Worm (Caenorhabditis elegans) whole organism, young adult: ENCODE results near the gene smim-14.
A peak's percentile ranks its signal among the peaks of the same experiment; 100 is the strongest.

Experiments
- D2030.7 ChIP-seq: fragments of 200-800 bp; sonication (Bioruptor generic); IDR thresholded peaks from 2 replicates; pipeline ENCODE4 v1.3.6; 2022; ENCODE audit warnings: missing genetic modification reagents, missing genetic modification characterization, missing compliant biosample characterization
- F39B2.1 ChIP-seq: fragments of 200-800 bp; sonication (Bioruptor generic); IDR thresholded peaks from 2 replicates; pipeline ENCODE4 v1.3.6; 2022; ENCODE audit warnings: missing genetic modification reagents, missing genetic modification characterization, missing compliant biosample characterization
- F49E8.2 ChIP-seq: sonication (generic microtip); optimal IDR thresholded peaks from 3 replicates; lab custom pipeline; 2017; ENCODE audit warnings: missing genetic modification characterization, mild to moderate bottlenecking, missing compliant biosample characterization, antibody characterized with exemption, moderate library complexity; ENCODE audit not compliant: insufficient read depth
- F52B5.7 ChIP-seq: sonication (generic microtip); optimal IDR thresholded peaks from 2 replicates; lab custom pipeline; 2016; ENCODE audit warnings: mild to moderate bottlenecking, missing genetic modification characterization, missing compliant biosample characterization
- K11D2.4 ChIP-seq: fragments of 200-800 bp; sonication (Bioruptor generic); IDR thresholded peaks from 2 replicates; pipeline ENCODE4 v1.3.6; 2022; ENCODE audit warnings: missing genetic modification reagents, missing genetic modification characterization, missing compliant biosample characterization
- Y53G8AR.9 ChIP-seq: fragments of 200-800 bp; sonication (Bioruptor generic); conservative IDR thresholded peaks from 2 replicates; pipeline ENCODE4 v1.3.6; 2022; ENCODE audit warnings: missing genetic modification reagents, missing genetic modification characterization, missing compliant biosample characterization
- Y56A3A.18 ChIP-seq: fragments of 200-800 bp; sonication (Bioruptor generic); IDR thresholded peaks from 2 replicates; pipeline ENCODE4 v1.3.6; 2022; ENCODE audit warnings: missing genetic modification reagents, missing genetic modification characterization, missing compliant biosample characterization
- Y67H2A.10 ChIP-seq: fragments of 200-800 bp; sonication (Bioruptor generic); conservative IDR thresholded peaks from 2 replicates; pipeline ENCODE4 v1.3.6; 2022; ENCODE audit warnings: missing genetic modification reagents, missing genetic modification characterization, missing compliant biosample characterization
- ZK185.1 ChIP-seq: sonication (generic microtip); optimal IDR thresholded peaks from 2 replicates; lab custom pipeline; 2016; ENCODE audit warnings: mild to moderate bottlenecking, missing genetic modification characterization, missing compliant biosample characterization; ENCODE audit not compliant: poor library complexity, severe bottlenecking
- akir-1 ChIP-seq: fragments of 200-800 bp; sonication (Bioruptor generic); optimal IDR thresholded peaks from 2 replicates; lab custom pipeline; 2018; ENCODE audit warnings: mild to moderate bottlenecking, missing genetic modification characterization, moderate library complexity, missing compliant biosample characterization
- ama-1 ChIP-seq, 3 experiments: fragments of 150-350 bp in 1 of 3; sonication (generic microtip) in 2 of 3; optimal IDR thresholded peaks; 2 replicates each; lab custom pipeline; 2014 to 2018; ENCODE audit warnings: missing biosample characterization in 2 of 3, missing genetic modification characterization in 2 of 3, missing genetic modification reagents in 2 of 3
- attf-5 ChIP-seq: fragments of 200-800 bp; sonication (Bioruptor generic); optimal IDR thresholded peaks from 2 replicates; lab custom pipeline; 2018; ENCODE audit warnings: mild to moderate bottlenecking, missing genetic modification characterization, missing compliant biosample characterization
- cebp-1 ChIP-seq, 2 experiments: fragments of 200-800 bp in 1 of 2; sonication (Bioruptor generic) in 1 of 2; sonication (generic microtip) in 1 of 2; IDR thresholded peaks in 1 of 2; optimal IDR thresholded peaks in 1 of 2; 2 replicates each; pipeline versions ENCODE4 v1.3.6 to Lab custom; 2017 to 2022; ENCODE audit warnings: missing compliant biosample characterization in 2 of 2, missing genetic modification characterization in 2 of 2, mild to moderate bottlenecking in 1 of 2, missing genetic modification reagents in 1 of 2, moderate library complexity in 1 of 2
- ceh-100 ChIP-seq: fragments of 200-800 bp; sonication (Bioruptor generic); IDR thresholded peaks from 2 replicates; pipeline ENCODE4 v1.3.6; 2022; ENCODE audit warnings: missing genetic modification reagents, missing genetic modification characterization, missing compliant biosample characterization
- ceh-27 ChIP-seq: fragments of 200-800 bp; sonication (Bioruptor generic); optimal IDR thresholded peaks from 2 replicates; lab custom pipeline; 2018; ENCODE audit warnings: mild to moderate bottlenecking, missing genetic modification characterization, moderate library complexity, missing compliant biosample characterization
- ceh-40 ChIP-seq: fragments of 200-800 bp; sonication (Bioruptor generic); IDR thresholded peaks from 2 replicates; pipeline ENCODE4 v1.3.6; 2022; ENCODE audit warnings: missing genetic modification characterization, missing compliant biosample characterization
- ceh-58 ChIP-seq: fragments of 200-800 bp; sonication (Bioruptor generic); IDR thresholded peaks from 2 replicates; pipeline ENCODE4 v1.3.6; 2022; ENCODE audit warnings: missing genetic modification characterization, missing compliant biosample characterization
- dox-1 ChIP-seq: fragments of 200-800 bp; sonication (Bioruptor generic); IDR thresholded peaks from 2 replicates; pipeline ENCODE4 v1.3.6; 2022; ENCODE audit warnings: missing genetic modification reagents, missing genetic modification characterization, missing compliant biosample characterization
- dpff-1 ChIP-seq: sonication (generic microtip); optimal IDR thresholded peaks from 2 replicates; lab custom pipeline; 2017; ENCODE audit warnings: mild to moderate bottlenecking, missing genetic modification characterization, missing compliant biosample characterization
- efl-1 ChIP-seq: fragments of 150-350 bp; optimal IDR thresholded peaks from 2 replicates; lab custom pipeline; 2014; ENCODE audit warnings: missing biosample characterization, missing genetic modification reagents, missing genetic modification characterization
- egl-18 ChIP-seq: fragments of 200-800 bp; sonication (Bioruptor generic); IDR thresholded peaks from 2 replicates; pipeline ENCODE4 v1.3.6; 2022; ENCODE audit warnings: missing genetic modification reagents, missing genetic modification characterization, missing compliant biosample characterization
- egrh-3 ChIP-seq: fragments of 200-800 bp; sonication (Bioruptor generic); IDR thresholded peaks from 2 replicates; pipeline ENCODE4 v1.3.6; 2022; ENCODE audit warnings: missing genetic modification reagents, missing genetic modification characterization, missing compliant biosample characterization
- him-1 ChIP-seq: sonication (generic microtip); optimal IDR thresholded peaks from 2 replicates; lab custom pipeline; 2016; ENCODE audit warnings: missing genotype, missing genetic modification reagents, missing genetic modification characterization, missing compliant biosample characterization
- hmg-1.2 ChIP-seq: fragments of 200-800 bp; sonication (Bioruptor generic); IDR thresholded peaks from 2 replicates; pipeline ENCODE4 v1.3.6; 2022; ENCODE audit warnings: missing genetic modification reagents, missing genetic modification characterization, missing compliant biosample characterization
- hmg-20 ChIP-seq: fragments of 200-800 bp; sonication (Bioruptor generic); IDR thresholded peaks from 2 replicates; pipeline ENCODE4 v1.3.6; 2022; ENCODE audit warnings: missing genetic modification reagents, missing genetic modification characterization, missing compliant biosample characterization
- hrde-1 ChIP-seq: sonication (generic microtip); optimal IDR thresholded peaks from 2 replicates; lab custom pipeline; 2016; ENCODE audit warnings: missing genetic modification characterization, mild to moderate bottlenecking, missing compliant biosample characterization, moderate library complexity, missing genotype, missing genetic modification reagents, borderline replicate concordance
- hsf-1 ChIP-seq: fragments of 200-800 bp; sonication (Bioruptor generic); IDR thresholded peaks from 2 replicates; pipeline ENCODE4 v1.3.6; 2022; ENCODE audit warnings: missing genetic modification reagents, missing genetic modification characterization, missing compliant biosample characterization
- let-526 ChIP-seq: fragments of 200-800 bp; sonication (Bioruptor generic); IDR thresholded peaks from 2 replicates; pipeline ENCODE4 v1.3.6; 2022; ENCODE audit warnings: missing genetic modification reagents, missing genetic modification characterization, missing compliant biosample characterization
- lin-35 ChIP-seq, 3 experiments: fragments of 150-350 bp in 2 of 3; sonication (generic microtip) in 1 of 3; optimal IDR thresholded peaks; 2 replicates each; lab custom pipeline; 2014 to 2018; ENCODE audit warnings: missing biosample characterization in 3 of 3, missing genetic modification characterization in 3 of 3, missing genetic modification reagents in 3 of 3
- lin-40 ChIP-seq: sonication (generic microtip); optimal IDR thresholded peaks from 2 replicates; lab custom pipeline; 2016; ENCODE audit warnings: missing genetic modification characterization, mild to moderate bottlenecking, missing compliant biosample characterization, missing genotype, missing genetic modification reagents
- lin-54 ChIP-seq: fragments of 200-800 bp; sonication (Bioruptor generic); optimal IDR thresholded peaks from 2 replicates; lab custom pipeline; 2018; ENCODE audit warnings: mild to moderate bottlenecking, missing genetic modification characterization, missing compliant biosample characterization
- madf-10 ChIP-seq: sonication (generic microtip); optimal IDR thresholded peaks from 2 replicates; lab custom pipeline; 2016; ENCODE audit warnings: mild to moderate bottlenecking, missing genetic modification characterization, missing compliant biosample characterization
- madf-6 ChIP-seq: fragments of 200-800 bp; sonication (Bioruptor generic); IDR thresholded peaks from 2 replicates; pipeline ENCODE4 v1.3.6; 2022; ENCODE audit warnings: missing genetic modification reagents, missing genetic modification characterization, missing compliant biosample characterization
- madf-8 ChIP-seq: fragments of 200-800 bp; sonication (Bioruptor generic); conservative IDR thresholded peaks from 2 replicates; pipeline ENCODE4 v1.3.6; 2022; ENCODE audit warnings: missing genetic modification reagents, missing genetic modification characterization, missing compliant biosample characterization
- mes-4 ChIP-seq: sonication (generic microtip); optimal IDR thresholded peaks from 2 replicates; lab custom pipeline; 2016; ENCODE audit warnings: missing genotype, missing genetic modification characterization, missing compliant biosample characterization
- nfya-1 ChIP-seq: sonication (generic microtip); optimal IDR thresholded peaks from 2 replicates; lab custom pipeline; 2017; ENCODE audit warnings: antibody characterized with exemption, missing compliant biosample characterization, missing genetic modification characterization, borderline replicate concordance; ENCODE audit not compliant: insufficient read depth
- nhr-179 ChIP-seq: sonication (generic microtip); optimal IDR thresholded peaks from 2 replicates; lab custom pipeline; 2016; ENCODE audit warnings: mild to moderate bottlenecking, missing genetic modification characterization, missing compliant biosample characterization
- nhr-80 ChIP-seq: sonication (generic microtip); optimal IDR thresholded peaks from 2 replicates; lab custom pipeline; 2016; ENCODE audit warnings: missing genetic modification characterization, missing compliant biosample characterization
- pbrm-1 ChIP-seq: fragments of 200-800 bp; sonication (Bioruptor generic); IDR thresholded peaks from 2 replicates; pipeline ENCODE4 v1.3.6; 2022; ENCODE audit warnings: missing genetic modification reagents, missing genetic modification characterization, missing compliant biosample characterization
- rcor-1 ChIP-seq: fragments of 200-800 bp; sonication (Bioruptor generic); IDR thresholded peaks from 2 replicates; pipeline ENCODE4 v1.3.6; 2022; ENCODE audit warnings: missing genetic modification reagents, missing genetic modification characterization, missing compliant biosample characterization
- snpc-3.4 ChIP-seq: sonication (generic microtip); optimal IDR thresholded peaks from 2 replicates; lab custom pipeline; 2017; ENCODE audit warnings: missing genetic modification characterization, mild to moderate bottlenecking, missing compliant biosample characterization, antibody characterized with exemption, moderate library complexity, missing genotype, missing genetic modification reagents
- tbx-9 ChIP-seq: sonication (generic microtip); optimal IDR thresholded peaks from 2 replicates; lab custom pipeline; 2016; ENCODE audit warnings: borderline replicate concordance, missing genetic modification characterization, inconsistent platforms, missing compliant biosample characterization
- xnd-1 ChIP-seq: sonication (generic microtip); optimal IDR thresholded peaks from 2 replicates; lab custom pipeline; 2016; ENCODE audit warnings: missing genotype, missing genetic modification reagents, missing genetic modification characterization, missing compliant biosample characterization

The smim-14 gene

DNA sequence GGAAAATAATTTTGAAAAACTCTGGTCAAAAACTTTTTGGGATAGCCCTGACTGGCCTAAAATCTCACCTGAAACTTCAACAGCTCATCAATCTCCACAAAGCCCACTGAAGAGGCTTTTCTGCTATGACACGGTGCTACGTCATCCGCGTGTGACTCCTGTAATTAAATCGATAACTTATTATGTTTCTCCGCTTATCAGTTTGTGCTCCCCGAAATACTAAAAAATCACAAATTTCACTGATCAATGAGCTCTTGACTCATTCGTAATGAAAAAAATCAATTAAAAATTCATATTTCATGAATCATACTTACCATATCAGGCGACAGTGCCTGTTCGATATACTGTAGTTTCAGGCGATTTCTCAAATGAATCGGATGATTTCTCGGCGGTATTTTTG lies 5.5 kb upstream of the smim-14 start:
- no peak for TF ChIP-seq rcor-1 (GFP tag; lab: Robert Waterston, UW)
- TF ChIP-seq lin-54: no peak
- no peak for TF ChIP-seq ceh-40 (GFP tag; lab: Robert Waterston, UW)

DNA sequence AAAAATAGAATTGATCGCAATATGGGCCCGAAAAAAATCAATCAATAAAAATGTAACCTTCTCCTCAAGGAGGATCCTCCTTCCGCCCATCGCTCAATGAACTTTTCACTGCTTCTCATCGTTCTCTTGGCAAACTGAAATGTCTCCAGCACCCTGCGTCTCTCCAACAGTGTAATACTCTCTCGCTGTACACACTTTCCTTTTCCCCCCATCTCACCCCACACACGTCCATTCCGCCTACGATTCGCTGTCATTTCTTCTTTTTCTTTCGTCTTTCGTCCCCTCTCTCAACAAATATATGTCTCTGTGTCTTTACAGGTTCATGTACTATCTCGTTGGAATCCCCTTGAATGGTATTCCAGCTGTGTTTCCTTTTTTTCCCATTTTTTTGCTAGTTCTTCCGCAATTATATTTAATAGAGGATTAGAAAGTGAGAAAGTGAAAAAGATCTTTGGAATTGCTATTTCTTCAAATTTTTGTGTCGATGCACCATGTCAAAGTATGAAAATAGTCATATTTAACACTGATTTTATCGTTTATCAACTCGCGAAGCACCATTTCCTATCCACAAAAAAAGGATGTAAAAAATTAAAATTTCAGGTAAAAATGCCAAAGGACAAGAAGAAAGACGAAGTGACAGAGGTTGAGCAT lies 2.0 kb upstream of the smim-14 start, which contains the start of gene rsu-1:
Gene rsu-1, plus strand, starts transcription at position 601 of the 651 bp plus-strand sequence.
- no peak for TF ChIP-seq dpff-1 (tag; lab: Kevin White, UChicago)
- peak in 1 of 3 experiments; percentile 24 for TF ChIP-seq lin-35 (GFP tag; optimal IDR thresholded peaks at IDR 0.05; lab: Kevin White, UChicago)
- TF ChIP-seq F49E8.2 (tag; lab: Kevin White, UChicago): no peak
- TF ChIP-seq tbx-9 (tag; lab: Kevin White, UChicago): no peak
- TF ChIP-seq F39B2.1 (GFP tag; lab: Robert Waterston, UW): no peak
- no peak for TF ChIP-seq let-526 (GFP tag; lab: Robert Waterston, UW)
- TF ChIP-seq nhr-179 (tag; lab: Kevin White, UChicago): no peak
- TF ChIP-seq attf-5: peak; percentile 31
- TF ChIP-seq ceh-27 (GFP tag; lab: Kevin White, UChicago): peak; percentile 14
- 0 out of 2 replicates have a peak, but pooled peaks have one; percentile 12 for TF ChIP-seq Y53G8AR.9 (GFP tag; lab: Robert Waterston, UW)
- TF ChIP-seq snpc-3.4 (tag; lab: Kevin White, UChicago): peak; percentile 25
- TF ChIP-seq dox-1 (GFP tag; lab: Robert Waterston, UW): peak; percentile 34; the same call in 1 of the 2 replicates
- TF ChIP-seq ZK185.1: peak; percentile 64
- peak; percentile 15 for TF ChIP-seq lin-54
- TF ChIP-seq egrh-3 (GFP tag; lab: Robert Waterston, UW): 0 out of 2 replicates have a peak, but pooled peaks have one; percentile 18
- peak; percentile 83 for TF ChIP-seq hmg-1.2
- TF ChIP-seq xnd-1: no peak
- no peak for TF ChIP-seq cebp-1 (GFP tag; IDR thresholded peaks at IDR 0.05; lab: Robert Waterston, UW)
- peak; percentile 56 for TF ChIP-seq cebp-1 (tag; optimal IDR thresholded peaks at IDR 0.05; lab: Kevin White, UChicago)
- TF ChIP-seq K11D2.4 (GFP tag; lab: Robert Waterston, UW): no peak
- TF ChIP-seq Y56A3A.18 (GFP tag; lab: Robert Waterston, UW): peak; percentile 28; the same call in 1 of the 2 replicates
- TF ChIP-seq lin-40 (tag; lab: Kevin White, UChicago): peak; percentile 50
- peak; percentile 58 for TF ChIP-seq nhr-80
- no peak for TF ChIP-seq ceh-58 (GFP tag; lab: Robert Waterston, UW)
- no peak for TF ChIP-seq akir-1
- no peak for TF ChIP-seq him-1
- no peak for TF ChIP-seq mes-4 (tag; lab: Kevin White, UChicago)
- no peak for TF ChIP-seq pbrm-1 (GFP tag; lab: Robert Waterston, UW)
- TF ChIP-seq, all 124 proteins: peak for 14

DNA sequence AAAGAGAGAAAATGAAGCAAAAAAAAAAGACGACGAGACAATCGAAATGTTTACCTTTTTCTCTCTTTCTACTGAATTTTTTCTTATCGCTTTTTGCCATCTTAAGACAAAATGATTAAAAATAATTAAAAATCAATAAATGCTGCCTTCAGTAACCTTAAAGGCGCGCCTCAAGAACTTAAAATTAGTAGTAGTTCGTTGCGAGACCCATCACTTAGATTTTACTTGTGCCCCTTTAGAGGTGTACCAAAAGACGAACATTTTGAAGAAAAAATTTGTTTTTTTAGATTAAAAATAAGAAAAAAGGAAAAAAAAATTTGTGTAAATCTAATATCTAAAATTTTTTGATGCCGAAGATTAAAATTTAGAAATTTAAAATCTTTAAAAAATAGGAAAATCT lies 1.4 kb upstream of the smim-14 start:
- TF ChIP-seq hmg-20 (no peak), hrde-1 (tag; lab: Kevin White, UChicago) (no peak), ceh-100 (no peak), Y67H2A.10 (GFP tag; lab: Robert Waterston, UW) (no peak), madf-10 (tag; lab: Kevin White, UChicago) (no peak), dox-1 (GFP tag; lab: Robert Waterston, UW) (no peak), madf-8 (peak; percentile 70), D2030.7 (peak; percentile 31; the same call in 1 of the 2 replicates), snpc-3.4 (tag; lab: Kevin White, UChicago) (peak; percentile 30), F52B5.7 (tag; lab: Kevin White, UChicago) (no peak), attf-5 (no peak), xnd-1 (peak; percentile 74), hsf-1 (no peak), egl-18 (GFP tag; lab: Robert Waterston, UW) (no peak), him-1 (peak; percentile 48), nfya-1 (tag; lab: Kevin White, UChicago) (no peak), madf-6 (GFP tag; lab: Robert Waterston, UW) (peak; percentile 81), efl-1 (GFP tag; lab: Kevin White, UChicago) (peak; percentile 58), ama-1 (optimal IDR thresholded peaks at IDR 0.05; lab: Kevin White, UChicago) (no peak), ama-1 (GFP tag; optimal IDR thresholded peaks at IDR 0.05; lab: Kevin White, UChicago) (no peak)
